Fruit fly (Drosophila melanogaster) whole organism, pupa: ENCODE measurements around the gene Naa15-16.
A peak's percentile ranks its signal among the peaks of the same experiment; 100 is the strongest.

Experiments used
- CG10348 ChIP-seq: fragments of 200-800 bp; sonication (Bioruptor generic); IDR thresholded peaks from 2 replicates; pipeline ENCODE4 v1.3.6; 2022; ENCODE audit warnings: missing biosample characterization, missing genetic modification characterization
- CG12605 ChIP-seq: fragments of 200-800 bp; sonication (Bioruptor generic); IDR thresholded peaks from 2 replicates; pipeline ENCODE4 v1.3.6; 2022; ENCODE audit warnings: missing biosample characterization, missing genetic modification characterization
- CG13204 ChIP-seq: fragments of 200-800 bp; sonication (Bioruptor generic); optimal IDR thresholded peaks from 2 replicates; lab custom pipeline; 2018; ENCODE audit warnings: missing biosample characterization, mild to moderate bottlenecking, missing genetic modification characterization, moderate library complexity
- CG14655 ChIP-seq: fragments of 200-800 bp; sonication (Bioruptor generic); optimal IDR thresholded peaks from 3 replicates; lab custom pipeline; 2017; ENCODE audit warnings: mild to moderate bottlenecking, missing biosample characterization, missing genetic modification reagents, missing genetic modification characterization
- CG15710 ChIP-seq: fragments of 200-800 bp; sonication (Bioruptor generic); optimal IDR thresholded peaks from 2 replicates; lab custom pipeline; 2018; ENCODE audit warnings: missing biosample characterization, mild to moderate bottlenecking, missing genetic modification characterization, moderate library complexity
- CG17806 ChIP-seq: fragments of 200-800 bp; sonication (Bioruptor generic); optimal IDR thresholded peaks from 2 replicates; lab custom pipeline; 2018; ENCODE audit warnings: missing biosample characterization, mild to moderate bottlenecking, missing genetic modification characterization, moderate library complexity
- CG32121 ChIP-seq: fragments of 200-800 bp; sonication (Bioruptor generic); IDR thresholded peaks from 2 replicates; pipeline ENCODE4 v1.3.6; 2022; ENCODE audit warnings: missing biosample characterization, missing genetic modification characterization
- CG34367 ChIP-seq: fragments of 200-800 bp; sonication (Bioruptor generic); optimal IDR thresholded peaks from 2 replicates; lab custom pipeline; 2018; ENCODE audit warnings: missing biosample characterization, mild to moderate bottlenecking, missing genetic modification characterization
- CG4496 ChIP-seq: fragments of 200-800 bp; sonication (Bioruptor generic); IDR thresholded peaks from 3 replicates; pipeline ENCODE4 v1.3.6; 2022; ENCODE audit warnings: missing biosample characterization, missing genetic modification characterization
- CG8159 ChIP-seq: fragments of 200-800 bp; sonication (Bioruptor generic); optimal IDR thresholded peaks from 3 replicates; lab custom pipeline; 2018; ENCODE audit warnings: missing biosample characterization, mild to moderate bottlenecking, missing genetic modification characterization, moderate library complexity
- CG8301 ChIP-seq: fragments of 200-800 bp; sonication (Bioruptor generic); optimal IDR thresholded peaks from 2 replicates; lab custom pipeline; 2018; ENCODE audit warnings: missing biosample characterization, mild to moderate bottlenecking, missing genetic modification characterization
- CG9948 ChIP-seq: fragments of 200-800 bp; sonication (Bioruptor generic); optimal IDR thresholded peaks from 2 replicates; lab custom pipeline; 2018; ENCODE audit warnings: missing biosample characterization, mild to moderate bottlenecking, missing genetic modification characterization, moderate library complexity
- D1 ChIP-seq: fragments of 200-800 bp; sonication (Bioruptor generic); optimal IDR thresholded peaks from 2 replicates; lab custom pipeline; 2018; ENCODE audit warnings: missing biosample characterization, mild to moderate bottlenecking, missing genetic modification characterization, moderate library complexity
- EcR ChIP-seq: fragments of 200-800 bp; sonication (Bioruptor generic); optimal IDR thresholded peaks from 3 replicates; lab custom pipeline; 2019; ENCODE audit warnings: missing biosample characterization, missing genetic modification characterization, mild to moderate bottlenecking, moderate library complexity, missing genetic modification reagents
- Ets98B ChIP-seq: fragments of 200-800 bp; sonication (Bioruptor generic); IDR thresholded peaks from 2 replicates; pipeline ENCODE4 v1.3.6; 2022; ENCODE audit warnings: missing biosample characterization, missing genetic modification characterization
- Pif1A ChIP-seq: fragments of 200-800 bp; sonication (Bioruptor generic); optimal IDR thresholded peaks from 3 replicates; lab custom pipeline; 2016; ENCODE audit warnings: missing biosample characterization, missing genetic modification characterization
- Pif1B ChIP-seq: fragments of 200-800 bp; sonication (Bioruptor generic); optimal IDR thresholded peaks from 3 replicates; lab custom pipeline; 2016; ENCODE audit warnings: missing biosample characterization, missing genetic modification characterization
- Snoo ChIP-seq: fragments of 200-800 bp; sonication (Bioruptor generic); optimal IDR thresholded peaks from 3 replicates; lab custom pipeline; 2017; ENCODE audit warnings: missing biosample characterization, mild to moderate bottlenecking, missing genetic modification characterization, inconsistent platforms
- fd96Ca ChIP-seq: fragments of 200-800 bp; sonication (Bioruptor generic); IDR thresholded peaks from 3 replicates; pipeline ENCODE4 v1.3.6; 2022; ENCODE audit warnings: missing biosample characterization, missing genetic modification characterization
- gl ChIP-seq: fragments of 200-800 bp; sonication (Bioruptor generic); optimal IDR thresholded peaks from 2 replicates; lab custom pipeline; 2018; ENCODE audit warnings: missing biosample characterization, mild to moderate bottlenecking, missing genetic modification characterization
- rn ChIP-seq: fragments of 200-800 bp; sonication (Bioruptor generic); IDR thresholded peaks from 2 replicates; pipeline ENCODE4 v1.3.6; 2022; ENCODE audit warnings: missing biosample characterization, missing genetic modification characterization

Gene Naa15-16

dm6 chrX:19497782-19498440 lies 18.1 kb downstream of the Naa15-16 start:
- TF ChIP-seq D1 (tag; lab: Kevin White, UChicago) (no peak), CG8159 (tag; lab: Kevin White, UChicago) (no peak), rn (GFP tag; lab: Robert Waterston, UW) (no peak), Pif1A (GFP tag; lab: Kevin White, UChicago) (no peak), fd96Ca (GFP tag; lab: Robert Waterston, UW) (peak; percentile 66; the same call in 1 of the 3 replicates), CG9948 (no peak), Snoo (no peak), CG13204 (GFP tag; lab: Kevin White, UChicago) (peak; percentile 75), CG34367 (tag; lab: Kevin White, UChicago) (no peak), CG15710 (tag; lab: Kevin White, UChicago) (no peak), CG10348 (no peak), Pif1B (no peak), CG12605 (GFP tag; lab: Robert Waterston, UW) (peak; percentile 57; the same call in 1 of the 2 replicates), gl (no peak), CG17806 (tag; lab: Kevin White, UChicago) (no peak), CG8301 (no peak), CG32121 (peak; percentile 57; the same call in 1 of the 2 replicates), CG4496 (GFP tag; lab: Robert Waterston, UW) (peak; percentile 70; the same call in 2 of the 3 replicates), Ets98B (GFP tag; lab: Robert Waterston, UW) (peak; percentile 75), EcR (peak; percentile 35)

dm6 chrX:19498755-19499321 lies 19.1 kb downstream of the Naa15-16 start:
- no peak for TF ChIP-seq fd96Ca (GFP tag; lab: Robert Waterston, UW)
- TF ChIP-seq CG9948: no peak
- TF ChIP-seq CG34367 (tag; lab: Kevin White, UChicago): no peak
- TF ChIP-seq rn (GFP tag; lab: Robert Waterston, UW): no peak
- TF ChIP-seq CG8159 (tag; lab: Kevin White, UChicago): no peak
- no peak for TF ChIP-seq D1 (tag; lab: Kevin White, UChicago)
- TF ChIP-seq CG4496 (GFP tag; lab: Robert Waterston, UW): no peak
- TF ChIP-seq Pif1A (GFP tag; lab: Kevin White, UChicago): no peak

- TF ChIP-seq CG4496 (GFP tag; lab: Robert Waterston, UW) (no peak), D1 (tag; lab: Kevin White, UChicago) (no peak), Snoo (no peak), EcR (peak; percentile 33), CG17806 (tag; lab: Kevin White, UChicago) (no peak), CG32121 (no peak), Pif1B (no peak), Pif1A (GFP tag; lab: Kevin White, UChicago) (no peak), CG13204 (GFP tag; lab: Kevin White, UChicago) (peak; percentile 63), CG34367 (tag; lab: Kevin White, UChicago) (no peak), CG9948 (no peak)
- TF ChIP-seq, all 21 proteins: peak for 2
Observed at dm6 chrX:19501274-19501673, 21.5 kb downstream of the Naa15-16 start.

dm6 chrX:19504170-19504765 lies 24.5 kb downstream of the Naa15-16 start:
- TF ChIP-seq CG10348: no peak
- TF ChIP-seq Pif1A (GFP tag; lab: Kevin White, UChicago): no peak
- no peak for TF ChIP-seq Pif1B
- no peak for TF ChIP-seq CG14655 (GFP tag; lab: Kevin White, UChicago)
- TF ChIP-seq CG32121: no peak

- TF ChIP-seq CG32121 (0 out of 2 replicates have a peak, but pooled peaks have one; percentile 24), Ets98B (GFP tag; lab: Robert Waterston, UW) (peak; percentile 20; the same call in 1 of the 2 replicates), CG34367 (tag; lab: Kevin White, UChicago) (no peak), fd96Ca (GFP tag; lab: Robert Waterston, UW) (0 out of 3 replicates have a peak, but pooled peaks have one; percentile 40), CG8301 (no peak), CG4496 (GFP tag; lab: Robert Waterston, UW) (peak; percentile 58; the same call in 2 of the 3 replicates)
Observed at dm6 chrX:19505334-19506185, 25.8 kb downstream of the Naa15-16 start.

dm6 chrX:19510204-19510603 lies 30.4 kb downstream of the Naa15-16 start:
- no peak for TF ChIP-seq CG14655 (GFP tag; lab: Kevin White, UChicago)
- TF ChIP-seq CG34367 (tag; lab: Kevin White, UChicago): no peak
- TF ChIP-seq Ets98B (GFP tag; lab: Robert Waterston, UW): no peak
- no peak for TF ChIP-seq CG9948
- no peak for TF ChIP-seq D1 (tag; lab: Kevin White, UChicago)
- no peak for TF ChIP-seq rn (GFP tag; lab: Robert Waterston, UW)
- TF ChIP-seq CG4496 (GFP tag; lab: Robert Waterston, UW): no peak
- no peak for TF ChIP-seq Snoo
- no peak for TF ChIP-seq CG12605 (GFP tag; lab: Robert Waterston, UW)
- no peak for TF ChIP-seq CG17806 (tag; lab: Kevin White, UChicago)
- no peak for TF ChIP-seq CG8301
- no peak for TF ChIP-seq EcR
- TF ChIP-seq, all 21 proteins: peak for 0
